Fruit fly (Drosophila melanogaster): Measurements from ENCODE around the gene Taf3.

- TF ChIP-seq Dref (GFP tag; IDR thresholded peaks at IDR 0.05) = no peak
- no peak for TF ChIP-seq HmgD (GFP tag; optimal IDR thresholded peaks at IDR 0.05)
- TF ChIP-seq btn (GFP tag; optimal IDR thresholded peaks at IDR 0.05) = no peak
- TF ChIP-seq Scr (GFP tag; IDR thresholded peaks at IDR 0.05; ENCODE audit: partially characterized antibody) = no peak
- no peak for TF ChIP-seq CG15514 (GFP tag; optimal IDR thresholded peaks at IDR 0.05)
- no peak for TF ChIP-seq gcm2 (GFP tag; optimal IDR thresholded peaks at IDR 0.05)
- no peak for TF ChIP-seq wor (GFP tag; IDR thresholded peaks at IDR 0.05)
- TF ChIP-seq CG32767 (GFP tag; IDR thresholded peaks at IDR 0.05) = no peak
- no peak for TF ChIP-seq lola (GFP tag; optimal IDR thresholded peaks at IDR 0.05)
Measured at dm6 chr4:448126-448525, 18.5 kb downstream of the Taf3 start.
